Fruit fly (Drosophila melanogaster): ENCODE data around the gene CG42587.

The CG42587 gene

dm6 chr2L:14706194-14706593 lies 38.8 kb downstream of the CG42587 start (continued):
- peak; percentile 29 for TF ChIP-seq HHEX (GFP tag; optimal IDR thresholded peaks at IDR 0.05)
- no peak for TF ChIP-seq fd64A (GFP tag; optimal IDR thresholded peaks at IDR 0.05)
- peak; percentile 52 for TF ChIP-seq CG3163 (GFP tag; optimal IDR thresholded peaks at IDR 0.05)
- TF ChIP-seq lilli (GFP tag; optimal IDR thresholded peaks at IDR 0.05), result peak; percentile 76
- no peak for TF ChIP-seq yki (optimal IDR thresholded peaks at IDR 0.05)
- TF ChIP-seq HLHmδ (GFP tag; optimal IDR thresholded peaks at IDR 0.05), result peak; percentile 56
- peak; percentile 60; the same call in 1 of the 2 replicates for TF ChIP-seq CG17328 (GFP tag; IDR thresholded peaks at IDR 0.05)
- TF ChIP-seq maf-S (GFP tag; optimal IDR thresholded peaks at IDR 0.05), result peak; percentile 68
- TF ChIP-seq sens (GFP tag), result peak; percentile 87
- TF ChIP-seq Nf-YA (GFP tag; IDR thresholded peaks at IDR 0.05), result peak; percentile 42; the same call in 1 of the 2 replicates
- TF ChIP-seq CG2712 (tag; optimal IDR thresholded peaks at IDR 0.05), result peak; percentile 78
- peak; percentile 37; the same call in 1 of the 2 replicates for TF ChIP-seq CG6272 (GFP tag; IDR thresholded peaks at IDR 0.05)
- TF ChIP-seq Dp (GFP tag; optimal IDR thresholded peaks at IDR 0.05), result peak; percentile 57
- no peak for TF ChIP-seq gce (GFP tag; IDR thresholded peaks at IDR 0.05)
- no peak; the same call in 1 of the 2 replicates for TF ChIP-seq inv (GFP tag; IDR thresholded peaks at IDR 0.05; ENCODE audit: partially characterized antibody)
- peak; percentile 81 for TF ChIP-seq NfI (GFP tag; optimal IDR thresholded peaks at IDR 0.05)
- TF ChIP-seq Scr (GFP tag; IDR thresholded peaks at IDR 0.05; ENCODE audit: partially characterized antibody), result no peak
- TF ChIP-seq tin (GFP tag; optimal IDR thresholded peaks at IDR 0.05), result peak; percentile 89
- peak; percentile 58 for TF ChIP-seq gsb (GFP tag; IDR thresholded peaks at IDR 0.05)
- TF ChIP-seq trem (tag; optimal IDR thresholded peaks at IDR 0.05), result peak; percentile 68
- TF ChIP-seq CG7271 (tag; optimal IDR thresholded peaks at IDR 0.05), result peak; percentile 56
- peak; percentile 52 for TF ChIP-seq ranshi (GFP tag; IDR thresholded peaks at IDR 0.05)
- no peak for TF ChIP-seq unc-4 (GFP tag; IDR thresholded peaks at IDR 0.05; ENCODE audit: partially characterized antibody)
- TF ChIP-seq Atf3 (GFP tag; optimal IDR thresholded peaks at IDR 0.05), result peak; percentile 45
- peak; percentile 34; the same call in 1 of the 2 replicates for TF ChIP-seq CG17612 (GFP tag; IDR thresholded peaks at IDR 0.05)
- peak; percentile 78 for TF ChIP-seq sob (GFP tag; IDR thresholded peaks at IDR 0.05)
- no peak for TF ChIP-seq odd (GFP tag; optimal IDR thresholded peaks at IDR 0.05)
- TF ChIP-seq unpg (GFP tag; optimal IDR thresholded peaks at IDR 0.05), result peak; percentile 31
- peak; percentile 36 for TF ChIP-seq CG8089 (GFP tag; optimal IDR thresholded peaks at IDR 0.05)
- TF ChIP-seq dmrt11E (tag; optimal IDR thresholded peaks at IDR 0.05), result peak; percentile 61
- TF ChIP-seq CG14860 (GFP tag; IDR thresholded peaks at IDR 0.05; ENCODE audit: partially characterized antibody), result no peak
- peak; percentile 41 for TF ChIP-seq Optix (GFP tag; IDR thresholded peaks at IDR 0.05)
- TF ChIP-seq Jarid2 (GFP tag; optimal IDR thresholded peaks at IDR 0.05), result peak; percentile 39
- peak; percentile 85 for TF ChIP-seq CG1602 (GFP tag; optimal IDR thresholded peaks at IDR 0.05)
- TF ChIP-seq CG2678 (tag; optimal IDR thresholded peaks at IDR 0.05), result peak; percentile 57
- peak; percentile 48 for TF ChIP-seq twi (tag; optimal IDR thresholded peaks at IDR 0.05)
- no peak for TF ChIP-seq sima (GFP tag; optimal IDR thresholded peaks at IDR 0.05)
- peak; percentile 32 for TF ChIP-seq trh (GFP tag; optimal IDR thresholded peaks at IDR 0.05)
- TF ChIP-seq Drgx (GFP tag; IDR thresholded peaks at IDR 0.05), result peak; percentile 37; the same call in 1 of the 2 replicates
- peak; percentile 53 for TF ChIP-seq CG14710 (tag; optimal IDR thresholded peaks at IDR 0.05)
- TF ChIP-seq CG9876 (GFP tag; optimal IDR thresholded peaks at IDR 0.05), result peak; percentile 31
- TF ChIP-seq Usf (GFP tag; optimal IDR thresholded peaks at IDR 0.05), result no peak
- no peak for TF ChIP-seq CG13775 (GFP tag; optimal IDR thresholded peaks at IDR 0.05)
- TF ChIP-seq ase (GFP tag; IDR thresholded peaks at IDR 0.05), result peak; percentile 79; the same call in 2 of the 3 replicates
- TF ChIP-seq sc (optimal IDR thresholded peaks at IDR 0.05), result no peak
- TF ChIP-seq sc (GFP tag; optimal IDR thresholded peaks at IDR 0.05), result no peak
- no peak for TF ChIP-seq h (optimal IDR thresholded peaks at IDR 0.05)
- no peak for TF ChIP-seq CG11560 (tag; IDR thresholded peaks at IDR 0.05)
- TF ChIP-seq CG6175 (GFP tag; IDR thresholded peaks at IDR 0.05), result 0 out of 3 replicates have a peak, but pooled peaks have one; percentile 29
- peak; percentile 54 for TF ChIP-seq da (GFP tag; optimal IDR thresholded peaks at IDR 0.05)
- TF ChIP-seq CG13424 (tag; optimal IDR thresholded peaks at IDR 0.05), result peak; percentile 46
- TF ChIP-seq zfh2 (GFP tag; optimal IDR thresholded peaks at IDR 0.05), result no peak

Data from whole organism, embryonic.